Worm (Caenorhabditis elegans): ENCODE measurements around the gene dgat-2.

ce11 chrV:17706217-17706806 lies 46.2 kb downstream of the dgat-2 start:
- TF ChIP-seq nhr-11 (tag; optimal IDR thresholded peaks at IDR 0.05) (no peak), pqm-1 (tag; optimal IDR thresholded peaks at IDR 0.05) (no peak), skn-1 (tag; optimal IDR thresholded peaks at IDR 0.05) (no peak), aly-2 (tag; optimal IDR thresholded peaks at IDR 0.05) (no peak), pha-4 (tag; optimal IDR thresholded peaks at IDR 0.05) (no peak), nhr-237 (tag; optimal IDR thresholded peaks at IDR 0.05) (no peak), mdl-1 (tag; optimal IDR thresholded peaks at IDR 0.05) (no peak), egl-27 (tag; optimal IDR thresholded peaks at IDR 0.05) (no peak), nhr-76 (tag; optimal IDR thresholded peaks at IDR 0.05) (no peak), snpc-4 (tag; optimal IDR thresholded peaks at IDR 0.05) (no peak), daf-12 (tag; optimal IDR thresholded peaks at IDR 0.05) (no peak), elt-3 (tag; optimal IDR thresholded peaks at IDR 0.05) (no peak)
